7 worm cellular contexts compared by ENCODE assay signal in genomic region chrV:9546042-9546581, ce11.
TF ChIP-seq lines count a peak whose summit lies in the region.

Gene C50F4.6, plus strand, starts transcription at chrV:9546092.

TF ChIP-seq in whole organism, L1 larva, 84 proteins besides CTCF, POLR2A, EP300 and RAD21:
- TF ChIP-seq lin-14 (GFP tag; optimal IDR thresholded peaks at IDR 0.05; lab: Kevin White, UChicago), result no peak
- TF ChIP-seq lsy-2 (tag; optimal IDR thresholded peaks at IDR 0.05; lab: Kevin White, UChicago), result peak in 1 of 2 experiments; percentile 27
- TF ChIP-seq efl-1 (optimal IDR thresholded peaks at IDR 0.05; lab: Kevin White, UChicago), result no peak
- peak in 1 of 2 experiments; percentile 80 for TF ChIP-seq efl-1 (GFP tag; optimal IDR thresholded peaks at IDR 0.05 in 1 of 2; lab: Kevin White, UChicago)
- TF ChIP-seq nhr-28 (tag; optimal IDR thresholded peaks at IDR 0.05; lab: Kevin White, UChicago), result no peak
- peak; percentile 1 for TF ChIP-seq mep-1 (tag; optimal IDR thresholded peaks at IDR 0.05; lab: Kevin White, UChicago)
- TF ChIP-seq mef-2 (tag; optimal IDR thresholded peaks at IDR 0.05; lab: Kevin White, UChicago), result no peak
- TF ChIP-seq nhr-85 (tag; lab: Kevin White, UChicago), result peak; percentile 50
TF ChIP-seq in whole organism, L1 larva: peak in this region for 4.

TF ChIP-seq in whole organism, L3 larva, 47 proteins besides CTCF, POLR2A, EP300 and RAD21:
- TF ChIP-seq ama-1 (optimal IDR thresholded peaks at IDR 0.05; lab: Kevin White, UChicago) (peak; percentile 48), ceh-82 (tag; optimal IDR thresholded peaks at IDR 0.05; lab: Kevin White, UChicago) (no peak), ceh-9 (tag; optimal IDR thresholded peaks at IDR 0.05; lab: Kevin White, UChicago) (no peak)
TF ChIP-seq in whole organism, L3 larva: peak in this region for 1.

TF ChIP-seq in whole organism, L4 larva, 104 proteins besides CTCF, POLR2A, EP300 and RAD21:
- TF ChIP-seq ZK546.5 (tag; optimal IDR thresholded peaks at IDR 0.05; lab: Kevin White, UChicago) (no peak), hmg-1.1 (GFP tag; IDR thresholded peaks at IDR 0.05; lab: Robert Waterston, UW) (peak; percentile 41; the same call in 1 of the 2 replicates), nhr-77 (tag; optimal IDR thresholded peaks at IDR 0.05; lab: Kevin White, UChicago) (peak; percentile 9), arid-1 (GFP tag; conservative IDR thresholded peaks at IDR 0.05; lab: Robert Waterston, UW) (0 out of 2 replicates have a peak, but pooled peaks have one; percentile 22), dve-1 (tag; optimal IDR thresholded peaks at IDR 0.05; lab: Kevin White, UChicago; ENCODE audit: insufficient read depth) (peak; percentile 0), ama-1 (optimal IDR thresholded peaks at IDR 0.05; lab: Kevin White, UChicago) (peak; percentile 64), zfp-3 (GFP tag; conservative IDR thresholded peaks at IDR 0.05; lab: Robert Waterston, UW) (peak; percentile 58; the same call in 1 of the 2 replicates), dmd-6 (GFP tag; IDR thresholded peaks at IDR 0.05; lab: Robert Waterston, UW) (no peak)
TF ChIP-seq in whole organism, L4 larva: peak in this region for 6.

TF ChIP-seq in whole organism, early embryonic, 17 proteins besides CTCF, POLR2A, EP300 and RAD21:
- no peak for TF ChIP-seq sea-1 (GFP tag; conservative IDR thresholded peaks at IDR 0.05; lab: Robert Waterston, UW)
- TF ChIP-seq pes-1 (GFP tag; IDR thresholded peaks at IDR 0.05; lab: Robert Waterston, UW), result peak; percentile 58

TF ChIP-seq in whole organism, late embryonic, 69 proteins besides CTCF, POLR2A, EP300 and RAD21:
- TF ChIP-seq nfya-1 (tag; optimal IDR thresholded peaks at IDR 0.05; lab: Kevin White, UChicago) (peak; percentile 22), tbx-7 (tag; optimal IDR thresholded peaks at IDR 0.05; lab: Kevin White, UChicago) (no peak), syd-9 (tag; optimal IDR thresholded peaks at IDR 0.05; lab: Kevin White, UChicago) (no peak), unc-86 (tag; optimal IDR thresholded peaks at IDR 0.05; lab: Kevin White, UChicago) (no peak), dve-1 (tag; optimal IDR thresholded peaks at IDR 0.05; lab: Kevin White, UChicago) (no peak)

TF ChIP-seq in whole organism, mixed stage, embryonic, 35 proteins besides CTCF, POLR2A, EP300 and RAD21:
- TF ChIP-seq cnd-1 (tag; optimal IDR thresholded peaks at IDR 0.05; lab: Kevin White, UChicago) (peak; percentile 14), ztf-11 (tag; optimal IDR thresholded peaks at IDR 0.05; lab: Kevin White, UChicago) (no peak), lin-13 (tag; optimal IDR thresholded peaks at IDR 0.05; lab: Kevin White, UChicago) (no peak), lin-32 (GFP tag; optimal IDR thresholded peaks at IDR 0.05; lab: Kevin White, UChicago) (peak; percentile 27), ces-1 (GFP tag; optimal IDR thresholded peaks at IDR 0.05; lab: Kevin White, UChicago) (no peak), nhr-76 (tag; optimal IDR thresholded peaks at IDR 0.05; lab: Kevin White, UChicago) (no peak), unc-120 (tag; optimal IDR thresholded peaks at IDR 0.05; lab: Kevin White, UChicago; ENCODE audit: poor library complexity, severe bottlenecking) (no peak)

TF ChIP-seq in whole organism, young adult, 124 proteins besides CTCF, POLR2A, EP300 and RAD21:
- TF ChIP-seq rcor-1 (GFP tag; IDR thresholded peaks at IDR 0.05; lab: Robert Waterston, UW), result no peak
- TF ChIP-seq lin-26 (GFP tag; IDR thresholded peaks at IDR 0.05; lab: Robert Waterston, UW), result 0 out of 2 replicates have a peak, but pooled peaks have one; percentile 21
- TF ChIP-seq repo-1 (tag; optimal IDR thresholded peaks at IDR 0.05; lab: Kevin White, UChicago), result peak; percentile 20
